Fruit fly (Drosophila melanogaster): Measurements from ENCODE around the gene CG33648.

CG33648 gene

dm6 chr2L:14546629-14547366, 22.7 kb downstream of the CG33648 start (continued):
- TF ChIP-seq H2.0 (GFP tag; IDR thresholded peaks at IDR 0.05) (peak; percentile 75), knrl (GFP tag; IDR thresholded peaks at IDR 0.05; ENCODE audit: partially characterized antibody) (no peak), gsb-n (tag; optimal IDR thresholded peaks at IDR 0.05) (peak; percentile 95), luna (GFP tag; optimal IDR thresholded peaks at IDR 0.05) (no peak), tll (GFP tag; optimal IDR thresholded peaks at IDR 0.05) (peak in 1 of 2 experiments; percentile 26), peb (GFP tag; IDR thresholded peaks at IDR 0.05) (peak; percentile 84), fd96Cb (tag; optimal IDR thresholded peaks at IDR 0.05) (peak; percentile 95), HmgD (GFP tag; optimal IDR thresholded peaks at IDR 0.05) (peak; percentile 5), CG8944 (GFP tag; optimal IDR thresholded peaks at IDR 0.05) (peak; percentile 74), sr (GFP tag; IDR thresholded peaks at IDR 0.05) (peak; percentile 97), Gug (GFP tag; IDR thresholded peaks at IDR 0.05) (peak; percentile 55; the same call in 2 of the 4 replicates), CG9727 (GFP tag; optimal IDR thresholded peaks at IDR 0.05) (peak; percentile 91), CG3838 (GFP tag; optimal IDR thresholded peaks at IDR 0.05) (peak; percentile 40), CG6175 (GFP tag; IDR thresholded peaks at IDR 0.05) (no peak), cas (GFP tag; IDR thresholded peaks at IDR 0.05) (no peak), CG13894 (tag; optimal IDR thresholded peaks at IDR 0.05) (no peak), CG7271 (tag; optimal IDR thresholded peaks at IDR 0.05) (peak; percentile 52), CG1603 (tag; optimal IDR thresholded peaks at IDR 0.05) (peak; percentile 94), klu (GFP tag; IDR thresholded peaks at IDR 0.05) (peak; percentile 51; the same call in 1 of the 2 replicates), CG17359 (tag; optimal IDR thresholded peaks at IDR 0.05) (peak; percentile 92), Scr (GFP tag; IDR thresholded peaks at IDR 0.05; ENCODE audit: partially characterized antibody) (no peak), H15 (GFP tag; IDR thresholded peaks at IDR 0.05) (no peak), HHEX (GFP tag; optimal IDR thresholded peaks at IDR 0.05) (peak; percentile 72), gce (GFP tag; IDR thresholded peaks at IDR 0.05) (no peak), Atf6 (GFP tag; IDR thresholded peaks at IDR 0.05) (no peak; the same call in 1 of the 2 replicates), CG6854 (GFP tag; optimal IDR thresholded peaks at IDR 0.05) (peak; percentile 71), crol (GFP tag; IDR thresholded peaks at IDR 0.05) (peak; percentile 25; the same call in 1 of the 2 replicates), CG12769 (tag; optimal IDR thresholded peaks at IDR 0.05) (peak; percentile 63), CG4617 (GFP tag; optimal IDR thresholded peaks at IDR 0.05; ENCODE audit: borderline replicate concordance) (peak; percentile 60), CG31388 (GFP tag; optimal IDR thresholded peaks at IDR 0.05) (peak; percentile 73), CG11560 (tag; IDR thresholded peaks at IDR 0.05) (peak; percentile 56; the same call in 1 of the 3 replicates), MTF-1 (GFP tag; optimal IDR thresholded peaks at IDR 0.05; ENCODE audit: borderline replicate concordance) (peak; percentile 70), gem (tag; optimal IDR thresholded peaks at IDR 0.05) (peak; percentile 97), CG34422 (GFP tag; IDR thresholded peaks at IDR 0.05) (peak; percentile 50), CG2678 (tag; optimal IDR thresholded peaks at IDR 0.05) (peak; percentile 93), CG1024 (GFP tag; IDR thresholded peaks at IDR 0.05) (peak; percentile 34; the same call in 1 of the 2 replicates), Hmx (GFP tag; optimal IDR thresholded peaks at IDR 0.05) (peak; percentile 67), CTCF (GFP tag; optimal IDR thresholded peaks at IDR 0.05) (peak; percentile 53), fru (optimal IDR thresholded peaks at IDR 0.05) (no peak), fd102C (GFP tag; optimal IDR thresholded peaks at IDR 0.05) (peak; percentile 41), dmrt11E (tag; optimal IDR thresholded peaks at IDR 0.05) (peak; percentile 97), CG11247 (GFP tag; IDR thresholded peaks at IDR 0.05) (no peak), tna (GFP tag; IDR thresholded peaks at IDR 0.05; ENCODE audit: partially characterized antibody) (no peak), CG10431 (GFP tag; optimal IDR thresholded peaks at IDR 0.05) (peak; percentile 68), CG2202 (tag; optimal IDR thresholded peaks at IDR 0.05) (peak; percentile 93), Fer1 (GFP tag; optimal IDR thresholded peaks at IDR 0.05) (peak; percentile 73), Sry-δ (GFP tag; optimal IDR thresholded peaks at IDR 0.05) (peak; percentile 41), nerfin-2 (GFP tag; IDR thresholded peaks at IDR 0.05; ENCODE audit: partially characterized antibody) (no peak), Ptx1 (GFP tag; IDR thresholded peaks at IDR 0.05) (peak; percentile 90)

Data from whole organism, embryonic.